Fruit fly (Drosophila melanogaster) whole organism, embryonic: ENCODE data around the gene Art3.

Experiments
- CG10959 ChIP-seq: fragments of 200-800 bp; sonication (Bioruptor generic); IDR thresholded peaks from 2 replicates; pipeline ENCODE4 v1.3.6; 2022; ENCODE audit warnings: missing biosample characterization, missing genetic modification characterization
- CG12391 ChIP-seq: fragments of 200-800 bp; sonication (Bioruptor generic); optimal IDR thresholded peaks from 3 replicates; lab custom pipeline; 2018; ENCODE audit warnings: missing biosample characterization, mild to moderate bottlenecking, missing genetic modification characterization, moderate library complexity
- CG13296 ChIP-seq: fragments of 200-800 bp; sonication (Bioruptor generic); optimal IDR thresholded peaks from 3 replicates; lab custom pipeline; 2018; ENCODE audit warnings: missing biosample characterization, mild to moderate bottlenecking, missing genetic modification characterization
- CG15073 ChIP-seq: fragments of 200-800 bp; sonication (Bioruptor generic); optimal IDR thresholded peaks from 2 replicates; lab custom pipeline; 2016; ENCODE audit warnings: missing biosample characterization, missing genetic modification characterization
- CG16813 ChIP-seq: fragments of 200-800 bp; sonication (Bioruptor generic); IDR thresholded peaks from 3 replicates; pipeline ENCODE4 v1.3.6; 2022; ENCODE audit warnings: missing biosample characterization, missing genetic modification characterization; ENCODE audit not compliant: partially characterized antibody
- CG17186 ChIP-seq: fragments of 200-800 bp; sonication (Bioruptor generic); optimal IDR thresholded peaks from 3 replicates; lab custom pipeline; 2017; ENCODE audit warnings: missing biosample characterization, missing genetic modification reagents, missing genetic modification characterization
- CG34422 ChIP-seq: fragments of 200-800 bp; sonication (Bioruptor generic); IDR thresholded peaks from 3 replicates; pipeline ENCODE4 v1.3.6; 2022; ENCODE audit warnings: missing biosample characterization, missing genetic modification characterization
- CG3847 ChIP-seq: fragments of 200-800 bp; sonication (Bioruptor generic); IDR thresholded peaks from 2 replicates; pipeline ENCODE4 v1.3.6; 2022; ENCODE audit warnings: missing biosample characterization, missing genetic modification characterization
- CG4820 ChIP-seq: fragments of 200-800 bp; sonication (Bioruptor generic); optimal IDR thresholded peaks from 3 replicates; lab custom pipeline; 2016; ENCODE audit warnings: missing biosample characterization, missing genetic modification characterization
- CG6683 ChIP-seq: fragments of 200-800 bp; sonication (Bioruptor generic); optimal IDR thresholded peaks from 2 replicates; lab custom pipeline; 2017; ENCODE audit warnings: missing biosample characterization, mild to moderate bottlenecking, missing genetic modification characterization, missing genetic modification reagents
- CG7556 ChIP-seq: fragments of 200-800 bp; sonication (Bioruptor generic); optimal IDR thresholded peaks from 2 replicates; lab custom pipeline; 2017; ENCODE audit warnings: missing biosample characterization, mild to moderate bottlenecking, missing genetic modification characterization
- CG9797 ChIP-seq: fragments of 200-800 bp; sonication (Bioruptor generic); optimal IDR thresholded peaks from 3 replicates; lab custom pipeline; 2018; ENCODE audit warnings: missing biosample characterization, mild to moderate bottlenecking, missing genetic modification characterization
- CHES-1-like ChIP-seq: fragments of 200-800 bp; sonication (Bioruptor generic); optimal IDR thresholded peaks from 2 replicates; lab custom pipeline; 2016; ENCODE audit warnings: missing biosample characterization, missing genetic modification characterization
- CrebB ChIP-seq: fragments of 200-800 bp; sonication (Bioruptor generic); optimal IDR thresholded peaks from 3 replicates; lab custom pipeline; 2018; ENCODE audit warnings: missing biosample characterization, mild to moderate bottlenecking, missing genetic modification characterization
- Dp ChIP-seq: fragments of 200-800 bp; sonication (Bioruptor generic); optimal IDR thresholded peaks from 2 replicates; lab custom pipeline; 2018; ENCODE audit warnings: missing biosample characterization, mild to moderate bottlenecking, missing genetic modification characterization, moderate library complexity
- Dref ChIP-seq: fragments of 200-800 bp; sonication (Bioruptor generic); IDR thresholded peaks from 2 replicates; pipeline ENCODE4 v1.3.6; 2022; ENCODE audit warnings: missing biosample characterization, missing genetic modification characterization
- E2f2 ChIP-seq: fragments of 200-800 bp; sonication (Bioruptor generic); IDR thresholded peaks from 2 replicates; pipeline ENCODE4 v1.3.6; 2022; ENCODE audit warnings: missing biosample characterization, missing genetic modification characterization
- Ets65A ChIP-seq: fragments of 200-800 bp; sonication (Bioruptor generic); peaks from one replicate; lab custom pipeline; 2016; ENCODE audit warnings: missing biosample characterization, missing genetic modification characterization
- HLH4C ChIP-seq: fragments of 200-800 bp; sonication (Bioruptor generic); IDR thresholded peaks from 3 replicates; pipeline ENCODE4 v1.3.6; 2022; ENCODE audit warnings: missing biosample characterization, missing genetic modification characterization; ENCODE audit not compliant: partially characterized antibody
- Hmx ChIP-seq: fragments of 200-800 bp; sonication (Bioruptor generic); optimal IDR thresholded peaks from 2 replicates; lab custom pipeline; 2016; ENCODE audit warnings: missing biosample characterization, missing genetic modification characterization
- Max ChIP-seq: fragments of 200-800 bp; sonication (Bioruptor generic); optimal IDR thresholded peaks from 2 replicates; lab custom pipeline; 2016; ENCODE audit warnings: missing biosample characterization, mild to moderate bottlenecking, missing genetic modification characterization
- NFAT ChIP-seq: fragments of 200-800 bp; sonication (Bioruptor generic); IDR thresholded peaks from 2 replicates; pipeline ENCODE4 v1.3.6; 2022; ENCODE audit warnings: missing biosample characterization, missing genetic modification characterization
- NfI ChIP-seq: fragments of 200-800 bp; sonication (Bioruptor generic); optimal IDR thresholded peaks from 3 replicates; lab custom pipeline; 2018; ENCODE audit warnings: missing biosample characterization, mild to moderate bottlenecking, missing genetic modification characterization, moderate library complexity
- Side ChIP-seq: fragments of 200-800 bp; sonication (Bioruptor generic); optimal IDR thresholded peaks from 2 replicates; lab custom pipeline; 2016; ENCODE audit warnings: missing biosample characterization, missing genetic modification characterization
- Sin3A ChIP-seq: fragments of >200 bp; optimal IDR thresholded peaks from 2 replicates; lab custom pipeline; 2018
- Tbp ChIP-seq: fragments of >200 bp; optimal IDR thresholded peaks from 2 replicates; lab custom pipeline; 2018; ENCODE audit warnings: missing biosample characterization, missing genetic modification characterization
- Xrp1 ChIP-seq: fragments of 200-800 bp; sonication (Bioruptor generic); IDR thresholded peaks from 2 replicates; pipeline ENCODE4 v1.3.6; 2022; ENCODE audit warnings: missing biosample characterization, missing genetic modification characterization
- YL-1 ChIP-seq: fragments of 200-800 bp; sonication (Bioruptor generic); optimal IDR thresholded peaks from 3 replicates; lab custom pipeline; 2017; ENCODE audit warnings: missing biosample characterization, mild to moderate bottlenecking, missing genetic modification characterization
- ab ChIP-seq: fragments of 200-800 bp; sonication (Bioruptor generic); optimal IDR thresholded peaks from 2 replicates; lab custom pipeline; 2016; ENCODE audit warnings: missing biosample characterization, missing genetic modification characterization
- abd-A ChIP-seq: fragments of 200-800 bp; sonication (Bioruptor generic); optimal IDR thresholded peaks from 3 replicates; lab custom pipeline; 2019; ENCODE audit warnings: missing biosample characterization, mild to moderate bottlenecking, missing genetic modification characterization, moderate library complexity
- amos ChIP-seq: fragments of 200-800 bp; sonication (Bioruptor generic); IDR thresholded peaks from 2 replicates; pipeline ENCODE4 v1.3.6; 2022; ENCODE audit warnings: missing biosample characterization, missing genetic modification characterization; ENCODE audit not compliant: partially characterized antibody
- ato ChIP-seq: fragments of 200-800 bp; sonication (Bioruptor generic); IDR thresholded peaks from 2 replicates; pipeline ENCODE4 v1.3.6; 2022; ENCODE audit warnings: missing biosample characterization, missing genetic modification characterization; ENCODE audit not compliant: partially characterized antibody
- bcd ChIP-seq: fragments of 200-800 bp; sonication (Bioruptor generic); optimal IDR thresholded peaks from 2 replicates; lab custom pipeline; 2017; ENCODE audit warnings: missing biosample characterization, mild to moderate bottlenecking, missing genetic modification characterization
- chinmo ChIP-seq: fragments of 200-800 bp; sonication (Bioruptor generic); IDR thresholded peaks from 4 replicates; pipeline ENCODE4 v1.3.6; 2022; ENCODE audit warnings: missing biosample characterization, missing genetic modification characterization; ENCODE audit not compliant: partially characterized antibody
- crol ChIP-seq: fragments of 200-800 bp; sonication (Bioruptor generic); IDR thresholded peaks from 2 replicates; pipeline ENCODE4 v1.3.6; 2022; ENCODE audit warnings: missing biosample characterization, missing genetic modification characterization
- dpn ChIP-seq, 2 experiments: fragments of 200-800 bp; sonication (Bioruptor generic); optimal IDR thresholded peaks; 3 replicates each; lab custom pipeline; 2016; ENCODE audit warnings: missing biosample characterization in 2 of 2, missing genetic modification characterization in 2 of 2
- ftz-f1 ChIP-seq: fragments of 200-800 bp; sonication (Bioruptor generic); optimal IDR thresholded peaks from 2 replicates; lab custom pipeline; 2016; ENCODE audit warnings: missing biosample characterization, missing genetic modification characterization
- gsb ChIP-seq: fragments of 200-800 bp; sonication (Bioruptor generic); IDR thresholded peaks from 2 replicates; pipeline ENCODE4 v1.3.6; 2022; ENCODE audit warnings: missing biosample characterization, missing genetic modification characterization
- hbn ChIP-seq: fragments of 200-800 bp; sonication (Bioruptor generic); IDR thresholded peaks from 2 replicates; pipeline ENCODE4 v1.3.6; 2022; ENCODE audit warnings: missing biosample characterization, missing genetic modification characterization; ENCODE audit not compliant: partially characterized antibody
- lbe ChIP-seq: fragments of 200-800 bp; sonication (Bioruptor generic); optimal IDR thresholded peaks from 2 replicates; lab custom pipeline; 2016; ENCODE audit warnings: missing biosample characterization, mild to moderate bottlenecking, missing genetic modification characterization
- mld ChIP-seq: fragments of 200-800 bp; sonication (Bioruptor generic); IDR thresholded peaks from 3 replicates; pipeline ENCODE4 v1.3.6; 2022; ENCODE audit warnings: missing biosample characterization, missing genetic modification characterization; ENCODE audit not compliant: partially characterized antibody
- nerfin-1 ChIP-seq: fragments of 200-800 bp; sonication (Bioruptor generic); optimal IDR thresholded peaks from 3 replicates; lab custom pipeline; 2019; ENCODE audit warnings: missing biosample characterization, mild to moderate bottlenecking, missing genetic modification characterization, moderate library complexity
- otp ChIP-seq: fragments of 200-800 bp; sonication (Bioruptor generic); IDR thresholded peaks from 3 replicates; pipeline ENCODE4, ENCODE4 v1.3.6; 2022; ENCODE audit warnings: missing biosample characterization, missing genetic modification characterization
- pho ChIP-seq: fragments of 200-800 bp; sonication (Bioruptor generic); optimal IDR thresholded peaks from 2 replicates; lab custom pipeline; 2016; ENCODE audit warnings: missing biosample characterization, missing genetic modification characterization
- phol ChIP-seq: fragments of 200-800 bp; sonication (Bioruptor generic); optimal IDR thresholded peaks from 3 replicates; lab custom pipeline; 2018; ENCODE audit warnings: missing biosample characterization, mild to moderate bottlenecking, missing genetic modification characterization, moderate library complexity
- pum ChIP-seq: fragments of 200-800 bp; sonication (Bioruptor generic); optimal IDR thresholded peaks from 2 replicates; lab custom pipeline; 2016; ENCODE audit warnings: missing biosample characterization, missing genetic modification characterization
- sens ChIP-seq: fragments of 200-800 bp; sonication (Bioruptor generic); peaks from one replicate; lab custom pipeline; 2016; ENCODE audit warnings: missing biosample characterization, missing genetic modification characterization
- sug ChIP-seq: fragments of 200-800 bp; optimal IDR thresholded peaks from 2 replicates; lab custom pipeline; 2019; ENCODE audit warnings: missing biosample characterization, mild to moderate bottlenecking, missing genetic modification characterization, moderate library complexity
- tap ChIP-seq: fragments of 200-800 bp; optimal IDR thresholded peaks from 3 replicates; lab custom pipeline; 2019; ENCODE audit warnings: missing biosample characterization, mild to moderate bottlenecking, missing genetic modification characterization, moderate library complexity
- unc-4 ChIP-seq: fragments of 200-800 bp; sonication (Bioruptor generic); IDR thresholded peaks from 2 replicates; pipeline ENCODE4 v1.3.6; 2022; ENCODE audit warnings: missing biosample characterization, missing genetic modification characterization; ENCODE audit not compliant: partially characterized antibody

Gene Art3

dm6 chr3R:15265406-15266040, 36.3 kb upstream of the Art3 start, which contains the start of gene ATPsynO (continued):
- TF ChIP-seq CG6683 (no peak), Max (peak; percentile 8), Hmx (GFP tag; lab: Kevin White, UChicago) (no peak), Sin3A (lab: Kevin White, UChicago) (peak; percentile 23), CrebB (peak; percentile 11), lbe (GFP tag; lab: Kevin White, UChicago) (peak; percentile 0), CG13296 (GFP tag; lab: Kevin White, UChicago) (peak; percentile 26), CG15073 (GFP tag; lab: Kevin White, UChicago) (no peak), gsb (GFP tag; lab: Robert Waterston, UW) (no peak), ab (GFP tag; lab: Kevin White, UChicago) (no peak), CG4820 (no peak), sens (peak; percentile 98), CG16813 (GFP tag; lab: Robert Waterston, UW) (0 out of 3 replicates have a peak, but pooled peaks have one; percentile 42), tap (no peak), nerfin-1 (tag; lab: Kevin White, UChicago) (peak; percentile 17), Side (GFP tag; lab: Kevin White, UChicago) (no peak), CHES-1-like (GFP tag; lab: Kevin White, UChicago) (peak; percentile 17), Ets65A (GFP tag; lab: Kevin White, UChicago) (peak; percentile 60), chinmo (GFP tag; lab: Robert Waterston, UW) (peak; percentile 59; the same call in 1 of the 4 replicates), CG12391 (peak; percentile 62), bcd (GFP tag; lab: Kevin White, UChicago) (no peak), Dp (GFP tag; lab: Kevin White, UChicago) (peak; percentile 52), pho (GFP tag; lab: Kevin White, UChicago) (peak; percentile 11), YL-1 (GFP tag; lab: Kevin White, UChicago) (peak; percentile 97), CG9797 (GFP tag; lab: Kevin White, UChicago) (peak; percentile 12), dpn (GFP tag; optimal IDR thresholded peaks at IDR 0.05; lab: Kevin White, UChicago) (peak in 1 of 2 experiments; percentile 32), NfI (GFP tag; lab: Kevin White, UChicago) (peak; percentile 29), Tbp (no peak), NFAT (GFP tag; lab: Robert Waterston, UW) (no peak), Xrp1 (GFP tag; lab: Robert Waterston, UW) (0 out of 2 replicates have a peak, but pooled peaks have one; percentile 14), ftz-f1 (peak; percentile 36), CG34422 (GFP tag; lab: Robert Waterston, UW) (peak; percentile 46; the same call in 1 of the 3 replicates), CG17186 (GFP tag; lab: Kevin White, UChicago) (peak; percentile 15), sug (tag; lab: Kevin White, UChicago) (peak; percentile 64), abd-A (tag; lab: Kevin White, UChicago) (no peak), pum (no peak)
- TF ChIP-seq, all 482 proteins: peak for 109

- TF ChIP-seq CG7556 (GFP tag; lab: Kevin White, UChicago) (no peak), amos (GFP tag; lab: Robert Waterston, UW) (peak; percentile 33; the same call in 1 of the 2 replicates), crol (peak; percentile 87), CG3847 (no peak), CG10959 (no peak), unc-4 (GFP tag; lab: Robert Waterston, UW) (peak; percentile 37), otp (no peak), HLH4C (GFP tag; lab: Robert Waterston, UW) (peak; percentile 6; the same call in 2 of the 3 replicates), CG16813 (GFP tag; lab: Robert Waterston, UW) (0 out of 3 replicates have a peak, but pooled peaks have one; percentile 16), E2f2 (GFP tag; lab: Robert Waterston, UW) (peak; percentile 43; the same call in 1 of the 2 replicates), CG15073 (GFP tag; lab: Kevin White, UChicago) (no peak), ato (GFP tag; lab: Robert Waterston, UW) (0 out of 2 replicates have a peak, but pooled peaks have one; percentile 30), hbn (GFP tag; lab: Robert Waterston, UW) (peak; percentile 30), Dp (GFP tag; lab: Kevin White, UChicago) (peak; percentile 29), mld (GFP tag; lab: Robert Waterston, UW) (0 out of 3 replicates have a peak, but pooled peaks have one; percentile 17), Dref (GFP tag; lab: Robert Waterston, UW) (peak; percentile 65), phol (tag; lab: Kevin White, UChicago) (peak; percentile 30)
These were observed 34.7 kb upstream of the Art3 start for dm6 chr3R:15263946-15264345.
